Worm (Caenorhabditis elegans): ENCODE measurements around the gene K09C8.8.

DNA sequence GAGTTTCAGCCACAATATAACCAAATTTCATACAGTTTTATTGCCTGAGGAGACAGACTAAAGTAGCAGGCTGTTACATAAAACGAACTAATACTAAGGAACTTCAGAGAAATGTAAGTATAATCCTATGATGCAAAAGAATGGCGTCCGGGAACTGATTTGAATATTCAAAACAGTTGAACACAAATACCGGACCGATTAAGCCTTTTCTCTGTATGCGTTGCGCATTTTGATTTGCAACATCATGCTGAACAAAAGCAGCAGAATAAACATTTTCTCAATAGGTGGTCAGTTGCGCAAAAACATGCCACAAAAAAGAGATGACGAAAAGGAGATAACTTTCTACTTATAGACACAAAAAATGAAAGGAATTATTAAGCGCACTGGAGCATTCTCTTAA, 46.7 kb upstream of the K09C8.8 start:
- TF ChIP-seq Y48G9A.11 (GFP tag; IDR thresholded peaks at IDR 0.05) (no peak), aly-2 (tag; optimal IDR thresholded peaks at IDR 0.05) (no peak)
